Fruit fly (Drosophila melanogaster) whole organism, embryonic: ENCODE data around the gene CG10286.

Experiments used
- Adf1 ChIP-seq: fragments of 200-800 bp; sonication (Bioruptor generic); IDR thresholded peaks from 2 replicates; pipeline ENCODE4 v1.3.6; 2022; ENCODE audit warnings: missing biosample characterization, missing genetic modification characterization
- CG10209 ChIP-seq: fragments of 200-800 bp; sonication (Bioruptor generic); optimal IDR thresholded peaks from 3 replicates; lab custom pipeline; 2017; ENCODE audit warnings: missing biosample characterization, mild to moderate bottlenecking, missing genetic modification characterization, missing genetic modification reagents
- CG11560 ChIP-seq: fragments of 200-800 bp; sonication (Bioruptor generic); IDR thresholded peaks from 3 replicates; pipeline ENCODE4 v1.3.6; 2022; ENCODE audit warnings: missing biosample characterization, missing genetic modification characterization
- CG11696 ChIP-seq: fragments of 200-800 bp; sonication (Bioruptor generic); IDR thresholded peaks from 2 replicates; pipeline ENCODE4 v1.3.6; 2022; ENCODE audit warnings: missing biosample characterization, missing genetic modification characterization
- CG12104 ChIP-seq: fragments of 200-800 bp; sonication (Bioruptor generic); optimal IDR thresholded peaks from 3 replicates; lab custom pipeline; 2016; ENCODE audit warnings: missing biosample characterization, missing genetic modification characterization
- CG13624 ChIP-seq: fragments of 200-800 bp; sonication (Bioruptor generic); optimal IDR thresholded peaks from 2 replicates; lab custom pipeline; 2016; ENCODE audit warnings: missing biosample characterization, missing genetic modification characterization
- CG16815 ChIP-seq: fragments of 200-800 bp; sonication (Bioruptor generic); optimal IDR thresholded peaks from 3 replicates; lab custom pipeline; 2017; ENCODE audit warnings: missing biosample characterization, mild to moderate bottlenecking, missing genetic modification characterization
- CG18011 ChIP-seq: fragments of 200-800 bp; sonication (Bioruptor generic); optimal IDR thresholded peaks from 2 replicates; lab custom pipeline; 2017; ENCODE audit warnings: missing biosample characterization, missing genetic modification characterization, mild to moderate bottlenecking, moderate library complexity, missing genotype
- CG18619 ChIP-seq: fragments of 200-800 bp; sonication (Bioruptor generic); optimal IDR thresholded peaks from 3 replicates; lab custom pipeline; 2017; ENCODE audit warnings: missing biosample characterization, mild to moderate bottlenecking, missing genetic modification characterization
- CG2202 ChIP-seq: fragments of 200-800 bp; sonication (Bioruptor generic); optimal IDR thresholded peaks from 2 replicates; lab custom pipeline; 2018; ENCODE audit warnings: missing biosample characterization, mild to moderate bottlenecking, missing genetic modification characterization
- CG3726 ChIP-seq: fragments of 200-800 bp; sonication (Bioruptor generic); IDR thresholded peaks from 3 replicates; pipeline ENCODE4, ENCODE4 v1.3.6; 2022; ENCODE audit warnings: missing biosample characterization, missing genetic modification characterization
- CG3838 ChIP-seq: fragments of 200-800 bp; sonication (Bioruptor generic); optimal IDR thresholded peaks from 3 replicates; lab custom pipeline; 2016; ENCODE audit warnings: missing biosample characterization, missing genetic modification characterization
- CG3995 ChIP-seq: fragments of 200-800 bp; sonication (Bioruptor generic); optimal IDR thresholded peaks from 3 replicates; lab custom pipeline; 2016; ENCODE audit warnings: missing biosample characterization, missing genetic modification characterization
- CG4424 ChIP-seq: fragments of 200-800 bp; sonication (Bioruptor generic); optimal IDR thresholded peaks from 3 replicates; lab custom pipeline; 2016; ENCODE audit warnings: missing biosample characterization, missing genetic modification characterization
- CG6254 ChIP-seq: fragments of 200-800 bp; sonication (Bioruptor generic); optimal IDR thresholded peaks from 3 replicates; lab custom pipeline; 2017; ENCODE audit warnings: mild to moderate bottlenecking, missing biosample characterization, missing genetic modification reagents, missing genetic modification characterization
- CG6683 ChIP-seq: fragments of 200-800 bp; sonication (Bioruptor generic); optimal IDR thresholded peaks from 2 replicates; lab custom pipeline; 2017; ENCODE audit warnings: missing biosample characterization, mild to moderate bottlenecking, missing genetic modification characterization, missing genetic modification reagents
- CG6765 ChIP-seq: fragments of 200-800 bp; sonication (Bioruptor generic); optimal IDR thresholded peaks from 3 replicates; lab custom pipeline; 2017; ENCODE audit warnings: missing biosample characterization, mild to moderate bottlenecking, missing genetic modification characterization
- CG6791 ChIP-seq: fragments of 200-800 bp; sonication (Bioruptor generic); IDR thresholded peaks from 3 replicates; pipeline ENCODE4 v1.3.6; 2022; ENCODE audit warnings: missing biosample characterization, missing genetic modification characterization; ENCODE audit not compliant: partially characterized antibody
- CG7556 ChIP-seq: fragments of 200-800 bp; sonication (Bioruptor generic); optimal IDR thresholded peaks from 2 replicates; lab custom pipeline; 2017; ENCODE audit warnings: missing biosample characterization, mild to moderate bottlenecking, missing genetic modification characterization
- Dad ChIP-seq: fragments of 200-800 bp; sonication (Bioruptor generic); optimal IDR thresholded peaks from 3 replicates; lab custom pipeline; 2016; ENCODE audit warnings: missing biosample characterization, missing genetic modification characterization
- Doc2 ChIP-seq: fragments of 200-800 bp; sonication (Bioruptor generic); IDR thresholded peaks from 2 replicates; pipeline ENCODE4 v1.3.6; 2022; ENCODE audit warnings: missing biosample characterization, missing genetic modification characterization
- Ets65A ChIP-seq: fragments of 200-800 bp; sonication (Bioruptor generic); peaks from one replicate; lab custom pipeline; 2016; ENCODE audit warnings: missing biosample characterization, missing genetic modification characterization
- Fer2 ChIP-seq: fragments of 200-800 bp; sonication (Bioruptor generic); optimal IDR thresholded peaks from 2 replicates; lab custom pipeline; 2018; ENCODE audit warnings: missing biosample characterization, mild to moderate bottlenecking, missing genetic modification characterization, moderate library complexity
- GATAe ChIP-seq: fragments of 200-800 bp; sonication (Bioruptor generic); conservative IDR thresholded peaks from 2 replicates; pipeline ENCODE4 v1.3.6; 2022; ENCODE audit warnings: missing biosample characterization, missing genetic modification characterization
- Lpt ChIP-seq: fragments of >200 bp; optimal IDR thresholded peaks from 2 replicates; lab custom pipeline; 2018; ENCODE audit warnings: missing biosample characterization, missing genetic modification characterization
- Med ChIP-seq: fragments of 200-800 bp; sonication (Bioruptor generic); peaks from one replicate; lab custom pipeline; 2016; ENCODE audit warnings: missing biosample characterization, missing genetic modification characterization, mild to moderate bottlenecking, inconsistent platforms, moderate library complexity
- NC2β ChIP-seq: fragments of 200-800 bp; sonication (Bioruptor generic); optimal IDR thresholded peaks from 2 replicates; lab custom pipeline; 2016; ENCODE audit warnings: missing biosample characterization, missing genetic modification characterization
- Nf-YB ChIP-seq: fragments of 200-800 bp; sonication (Bioruptor generic); optimal IDR thresholded peaks from 3 replicates; lab custom pipeline; 2019; ENCODE audit warnings: missing biosample characterization, mild to moderate bottlenecking, missing genetic modification characterization, moderate library complexity
- Scr ChIP-seq: fragments of 200-800 bp; sonication (Bioruptor generic); IDR thresholded peaks from 2 replicates; pipeline ENCODE4 v1.3.6; 2022; ENCODE audit warnings: missing biosample characterization, missing genetic modification characterization; ENCODE audit not compliant: partially characterized antibody
- Side ChIP-seq: fragments of 200-800 bp; sonication (Bioruptor generic); optimal IDR thresholded peaks from 2 replicates; lab custom pipeline; 2016; ENCODE audit warnings: missing biosample characterization, missing genetic modification characterization
- al ChIP-seq: fragments of 200-800 bp; sonication (Bioruptor generic); IDR thresholded peaks from 2 replicates; pipeline ENCODE4 v1.3.6; 2022; ENCODE audit warnings: missing biosample characterization, missing genetic modification characterization
- ara ChIP-seq: fragments of 200-800 bp; sonication (Bioruptor generic); IDR thresholded peaks from 2 replicates; pipeline ENCODE4 v1.3.6; 2022; ENCODE audit warnings: missing biosample characterization, missing genetic modification characterization
- caup ChIP-seq: fragments of 200-800 bp; sonication (Bioruptor generic); optimal IDR thresholded peaks from 3 replicates; lab custom pipeline; 2017; ENCODE audit warnings: missing biosample characterization, mild to moderate bottlenecking, missing genetic modification characterization, moderate library complexity; ENCODE audit not compliant: severe bottlenecking
- chinmo ChIP-seq: fragments of 200-800 bp; sonication (Bioruptor generic); IDR thresholded peaks from 4 replicates; pipeline ENCODE4 v1.3.6; 2022; ENCODE audit warnings: missing biosample characterization, missing genetic modification characterization; ENCODE audit not compliant: partially characterized antibody
- emc ChIP-seq: fragments of 200-800 bp; sonication (Bioruptor generic); optimal IDR thresholded peaks from 2 replicates; lab custom pipeline; 2016; ENCODE audit warnings: missing biosample characterization, missing genetic modification characterization
- ewg ChIP-seq: fragments of 200-800 bp; sonication (Bioruptor generic); optimal IDR thresholded peaks from 3 replicates; lab custom pipeline; 2017; ENCODE audit warnings: mild to moderate bottlenecking, missing biosample characterization, missing genetic modification reagents, missing genetic modification characterization
- fru ChIP-seq: fragments of >200 bp; optimal IDR thresholded peaks from 2 replicates; lab custom pipeline; 2017
- jumu ChIP-seq: fragments of 200-800 bp; sonication (Bioruptor generic); optimal IDR thresholded peaks from 3 replicates; lab custom pipeline; 2016; ENCODE audit warnings: missing biosample characterization, missing genetic modification characterization
- kay ChIP-seq: fragments of 200-800 bp; sonication (Bioruptor generic); optimal IDR thresholded peaks from 2 replicates; lab custom pipeline; 2016; ENCODE audit warnings: missing biosample characterization, missing genetic modification characterization
- klu ChIP-seq: fragments of 200-800 bp; sonication (Bioruptor generic); IDR thresholded peaks from 2 replicates; pipeline ENCODE4 v1.3.6; 2022; ENCODE audit warnings: missing biosample characterization, missing genetic modification characterization
- lilli ChIP-seq: fragments of 200-800 bp; sonication (Bioruptor generic); optimal IDR thresholded peaks from 3 replicates; lab custom pipeline; 2016; ENCODE audit warnings: missing biosample characterization, missing genetic modification characterization
- p53 ChIP-seq: fragments of 200-800 bp; sonication (Bioruptor generic); optimal IDR thresholded peaks from 2 replicates; lab custom pipeline; 2016; ENCODE audit warnings: missing biosample characterization, missing genetic modification characterization
- phol ChIP-seq: fragments of 200-800 bp; sonication (Bioruptor generic); optimal IDR thresholded peaks from 3 replicates; lab custom pipeline; 2018; ENCODE audit warnings: missing biosample characterization, mild to moderate bottlenecking, missing genetic modification characterization, moderate library complexity
- prd ChIP-seq, 3 experiments: fragments of >200 bp in 2 of 3; fragments of 200-800 bp in 1 of 3; sonication (Bioruptor generic) in 1 of 3; optimal IDR thresholded peaks in 2 of 3; IDR thresholded peaks in 1 of 3; 2 replicates in 2 of 3; 3 replicates in 1 of 3; pipeline versions ENCODE4 v1.3.6 to Lab custom; 2017 to 2022; ENCODE audit warnings: missing biosample characterization in 1 of 3, missing genetic modification characterization in 1 of 3
- pzg ChIP-seq: fragments of 200-800 bp; sonication (Bioruptor generic); optimal IDR thresholded peaks from 3 replicates; lab custom pipeline; 2018; ENCODE audit warnings: missing biosample characterization, mild to moderate bottlenecking, missing genetic modification characterization, moderate library complexity
- tna ChIP-seq: fragments of 200-800 bp; sonication (Bioruptor generic); IDR thresholded peaks from 2 replicates; pipeline ENCODE4 v1.3.6; 2022; ENCODE audit warnings: missing biosample characterization, missing genetic modification characterization; ENCODE audit not compliant: partially characterized antibody
- vfl ChIP-seq: fragments of 200-800 bp; sonication (Bioruptor generic); optimal IDR thresholded peaks from 2 replicates; lab custom pipeline; 2016; ENCODE audit warnings: missing biosample characterization, missing genetic modification characterization
- wdn ChIP-seq: fragments of 200-800 bp; sonication (Bioruptor generic); IDR thresholded peaks from 2 replicates; pipeline ENCODE4 v1.3.6; 2022; ENCODE audit warnings: missing biosample characterization, missing genetic modification characterization
- zfh1 ChIP-seq: fragments of 200-800 bp; sonication (Bioruptor generic); IDR thresholded peaks from 3 replicates; pipeline ENCODE4 v1.3.6; 2022; ENCODE audit warnings: missing biosample characterization, missing genetic modification characterization

The CG10286 gene

dm6 chr3R:6353624-6354352 lies 15.0 kb upstream of the CG10286 start (continued):
- TF ChIP-seq CG10209 (GFP tag; lab: Kevin White, UChicago): peak; percentile 86
- peak; percentile 53; the same call in 1 of the 2 replicates for TF ChIP-seq klu
- TF ChIP-seq CG6765 (GFP tag; lab: Kevin White, UChicago): peak; percentile 60
- no peak for TF ChIP-seq Nf-YB
- TF ChIP-seq CG18011 (GFP tag; lab: Kevin White, UChicago): peak; percentile 83
- peak; percentile 41 for TF ChIP-seq Side (GFP tag; lab: Kevin White, UChicago)
- TF ChIP-seq pzg (GFP tag; lab: Kevin White, UChicago): no peak
- TF ChIP-seq fru (lab: Kevin White, UChicago): no peak
- peak; percentile 61 for TF ChIP-seq CG13624 (GFP tag; lab: Kevin White, UChicago)
- peak; percentile 64 for TF ChIP-seq caup
- no peak for TF ChIP-seq tna (GFP tag; lab: Robert Waterston, UW)
- TF ChIP-seq CG7556 (GFP tag; lab: Kevin White, UChicago): peak; percentile 89
- TF ChIP-seq zfh1: peak; percentile 52; the same call in 2 of the 3 replicates
- TF ChIP-seq phol (tag; lab: Kevin White, UChicago): peak; percentile 90
- TF ChIP-seq CG6254 (GFP tag; lab: Kevin White, UChicago): peak; percentile 67
- TF ChIP-seq prd (optimal IDR thresholded peaks at IDR 0.05; lab: Kevin White, UChicago): no peak
- TF ChIP-seq prd (GFP tag; IDR thresholded peaks at IDR 0.05; lab: Robert Waterston, UW): peak; percentile 63; the same call in 2 of the 3 replicates
- TF ChIP-seq wdn: no peak
- no peak for TF ChIP-seq CG3995 (GFP tag; lab: Kevin White, UChicago)
- no peak for TF ChIP-seq Lpt (GFP tag; lab: Kevin White, UChicago)
- TF ChIP-seq Scr (GFP tag; lab: Robert Waterston, UW): 0 out of 2 replicates have a peak, but pooled peaks have one; percentile 19
- peak; percentile 39 for TF ChIP-seq NC2β
- peak; percentile 57 for TF ChIP-seq kay (GFP tag; lab: Kevin White, UChicago)
- peak; percentile 80 for TF ChIP-seq CG18619
- TF ChIP-seq CG11696 (GFP tag; lab: Robert Waterston, UW): 0 out of 2 replicates have a peak, but pooled peaks have one; percentile 26
- no peak; the same call in 2 of the 3 replicates for TF ChIP-seq CG6791 (GFP tag; lab: Robert Waterston, UW)
- peak; percentile 49 for TF ChIP-seq CG6683
- no peak for TF ChIP-seq CG3726
- no peak for TF ChIP-seq emc
- TF ChIP-seq chinmo (GFP tag; lab: Robert Waterston, UW): no peak
- TF ChIP-seq Adf1 (GFP tag; lab: Robert Waterston, UW): no peak
- peak; percentile 79 for TF ChIP-seq CG3838 (GFP tag; lab: Kevin White, UChicago)
- TF ChIP-seq CG11560 (tag; lab: Robert Waterston, UW): no peak
- TF ChIP-seq CG16815 (GFP tag; lab: Kevin White, UChicago): peak; percentile 65
- no peak for TF ChIP-seq CG2202 (tag; lab: Kevin White, UChicago)
- TF ChIP-seq ewg (GFP tag; lab: Kevin White, UChicago): peak; percentile 66
- peak; percentile 75 for TF ChIP-seq lilli (GFP tag; lab: Kevin White, UChicago)
- TF ChIP-seq CG4424 (GFP tag; lab: Kevin White, UChicago): peak; percentile 81
- TF ChIP-seq Fer2 (tag; lab: Kevin White, UChicago): no peak
- peak; percentile 86 for TF ChIP-seq Ets65A (GFP tag; lab: Kevin White, UChicago)
- peak; percentile 75 for TF ChIP-seq CG12104 (GFP tag; lab: Kevin White, UChicago)
- peak; percentile 89 for TF ChIP-seq Med (GFP tag; lab: Kevin White, UChicago)
- no peak for TF ChIP-seq Doc2 (GFP tag; lab: Robert Waterston, UW)
- no peak for TF ChIP-seq ara
- TF ChIP-seq p53 (GFP tag; lab: Kevin White, UChicago): no peak
- peak; percentile 20 for TF ChIP-seq jumu
- TF ChIP-seq GATAe (GFP tag; lab: Robert Waterston, UW): no peak
- peak; percentile 30 for TF ChIP-seq Dad
- TF ChIP-seq al (GFP tag; lab: Robert Waterston, UW): no peak; the same call in 1 of the 2 replicates
- TF ChIP-seq vfl (GFP tag; lab: Kevin White, UChicago): no peak
